Worm (Caenorhabditis elegans) whole organism, young adult: ENCODE measurements around the gene B0334.5.

ENCODE experiments used
- F22D6.2 ChIP-seq: sonication (generic microtip); optimal IDR thresholded peaks from 2 replicates; lab custom pipeline; 2016; ENCODE audit warnings: mild to moderate bottlenecking, missing genetic modification characterization, missing compliant biosample characterization
- F23B12.7 ChIP-seq: sonication (generic microtip); optimal IDR thresholded peaks from 2 replicates; lab custom pipeline; 2017; ENCODE audit warnings: missing genetic modification characterization, mild to moderate bottlenecking, missing compliant biosample characterization, antibody characterized with exemption, moderate library complexity; ENCODE audit not compliant: insufficient read depth
- F33H1.4 ChIP-seq: fragments of 200-800 bp; sonication (Bioruptor generic); IDR thresholded peaks from 2 replicates; pipeline ENCODE4 v1.3.6; 2022; ENCODE audit warnings: missing genetic modification reagents, missing genetic modification characterization, missing compliant biosample characterization
- F52B5.7 ChIP-seq: sonication (generic microtip); optimal IDR thresholded peaks from 2 replicates; lab custom pipeline; 2016; ENCODE audit warnings: mild to moderate bottlenecking, missing genetic modification characterization, missing compliant biosample characterization
- F57C9.4 ChIP-seq: sonication (generic microtip); optimal IDR thresholded peaks from 2 replicates; lab custom pipeline; 2017; ENCODE audit warnings: mild to moderate bottlenecking, missing genetic modification characterization, missing compliant biosample characterization
- T07F8.4 ChIP-seq: sonication (generic microtip); optimal IDR thresholded peaks from 2 replicates; lab custom pipeline; 2016; ENCODE audit warnings: mild to moderate bottlenecking, missing genetic modification characterization, moderate library complexity, missing compliant biosample characterization
- T26A5.8 ChIP-seq: sonication (generic microtip); optimal IDR thresholded peaks from 2 replicates; lab custom pipeline; 2016; ENCODE audit warnings: missing genetic modification characterization, missing compliant biosample characterization
- ZK185.1 ChIP-seq: sonication (generic microtip); optimal IDR thresholded peaks from 2 replicates; lab custom pipeline; 2016; ENCODE audit warnings: mild to moderate bottlenecking, missing genetic modification characterization, missing compliant biosample characterization; ENCODE audit not compliant: poor library complexity, severe bottlenecking
- atf-7 ChIP-seq: sonication (generic microtip); optimal IDR thresholded peaks from 2 replicates; lab custom pipeline; 2017; ENCODE audit warnings: mild to moderate bottlenecking, missing genetic modification characterization, missing compliant biosample characterization
- bed-1 ChIP-seq: fragments of 200-800 bp; sonication (Bioruptor generic); IDR thresholded peaks from 2 replicates; pipeline ENCODE4 v1.3.6; 2022; ENCODE audit warnings: missing genetic modification reagents, missing genetic modification characterization, missing compliant biosample characterization
- cebp-1 ChIP-seq, 2 experiments: fragments of 200-800 bp in 1 of 2; sonication (Bioruptor generic) in 1 of 2; sonication (generic microtip) in 1 of 2; IDR thresholded peaks in 1 of 2; optimal IDR thresholded peaks in 1 of 2; 2 replicates each; pipeline versions ENCODE4 v1.3.6 to Lab custom; 2017 to 2022; ENCODE audit warnings: missing compliant biosample characterization in 2 of 2, missing genetic modification characterization in 2 of 2, mild to moderate bottlenecking in 1 of 2, missing genetic modification reagents in 1 of 2, moderate library complexity in 1 of 2
- die-1 ChIP-seq: sonication (generic microtip); optimal IDR thresholded peaks from 2 replicates; lab custom pipeline; 2016; ENCODE audit warnings: missing genotype, mild to moderate bottlenecking, missing genetic modification characterization, missing compliant biosample characterization
- dox-1 ChIP-seq: fragments of 200-800 bp; sonication (Bioruptor generic); IDR thresholded peaks from 2 replicates; pipeline ENCODE4 v1.3.6; 2022; ENCODE audit warnings: missing genetic modification reagents, missing genetic modification characterization, missing compliant biosample characterization
- efl-1 ChIP-seq: fragments of 150-350 bp; optimal IDR thresholded peaks from 2 replicates; lab custom pipeline; 2014; ENCODE audit warnings: missing biosample characterization, missing genetic modification reagents, missing genetic modification characterization
- egl-18 ChIP-seq: fragments of 200-800 bp; sonication (Bioruptor generic); IDR thresholded peaks from 2 replicates; pipeline ENCODE4 v1.3.6; 2022; ENCODE audit warnings: missing genetic modification reagents, missing genetic modification characterization, missing compliant biosample characterization
- egl-44 ChIP-seq: fragments of 200-800 bp; sonication (Bioruptor generic); IDR thresholded peaks from 2 replicates; pipeline ENCODE4 v1.3.6; 2022; ENCODE audit warnings: missing genetic modification reagents, missing genetic modification characterization, missing compliant biosample characterization
- him-1 ChIP-seq: sonication (generic microtip); optimal IDR thresholded peaks from 2 replicates; lab custom pipeline; 2016; ENCODE audit warnings: missing genotype, missing genetic modification reagents, missing genetic modification characterization, missing compliant biosample characterization
- hmg-1.2 ChIP-seq: fragments of 200-800 bp; sonication (Bioruptor generic); IDR thresholded peaks from 2 replicates; pipeline ENCODE4 v1.3.6; 2022; ENCODE audit warnings: missing genetic modification reagents, missing genetic modification characterization, missing compliant biosample characterization
- let-526 ChIP-seq: fragments of 200-800 bp; sonication (Bioruptor generic); IDR thresholded peaks from 2 replicates; pipeline ENCODE4 v1.3.6; 2022; ENCODE audit warnings: missing genetic modification reagents, missing genetic modification characterization, missing compliant biosample characterization
- let-607 ChIP-seq, 2 experiments: fragments of 200-800 bp in 1 of 2; sonication (Bioruptor generic) in 1 of 2; sonication (generic microtip) in 1 of 2; optimal IDR thresholded peaks; 2 replicates each; lab custom pipeline; 2016 to 2018; ENCODE audit warnings: mild to moderate bottlenecking in 2 of 2, missing compliant biosample characterization in 2 of 2, missing genetic modification characterization in 2 of 2, moderate library complexity in 2 of 2, missing genotype in 1 of 2
- lir-1 ChIP-seq: fragments of 200-800 bp; sonication (Bioruptor generic); conservative IDR thresholded peaks from 2 replicates; pipeline ENCODE4 v1.3.6; 2022; ENCODE audit warnings: missing genetic modification reagents, missing genetic modification characterization, missing compliant biosample characterization
- lsl-1 ChIP-seq: fragments of 200-800 bp; sonication (Bioruptor generic); optimal IDR thresholded peaks from 2 replicates; lab custom pipeline; 2018; ENCODE audit warnings: mild to moderate bottlenecking, missing genetic modification characterization, moderate library complexity, missing compliant biosample characterization
- madf-3 ChIP-seq: fragments of 200-800 bp; sonication (Bioruptor generic); IDR thresholded peaks from 2 replicates; pipeline ENCODE4 v1.3.6; 2022; ENCODE audit warnings: missing genetic modification reagents, missing genetic modification characterization, missing compliant biosample characterization
- madf-6 ChIP-seq: fragments of 200-800 bp; sonication (Bioruptor generic); IDR thresholded peaks from 2 replicates; pipeline ENCODE4 v1.3.6; 2022; ENCODE audit warnings: missing genetic modification reagents, missing genetic modification characterization, missing compliant biosample characterization
- mes-4 ChIP-seq: sonication (generic microtip); optimal IDR thresholded peaks from 2 replicates; lab custom pipeline; 2016; ENCODE audit warnings: missing genotype, missing genetic modification characterization, missing compliant biosample characterization
- nfya-2 ChIP-seq: fragments of 200-800 bp; sonication (Bioruptor generic); IDR thresholded peaks from 2 replicates; pipeline ENCODE4 v1.3.6; 2022; ENCODE audit warnings: missing genetic modification reagents, missing genetic modification characterization, missing compliant biosample characterization
- nhr-80 ChIP-seq: sonication (generic microtip); optimal IDR thresholded peaks from 2 replicates; lab custom pipeline; 2016; ENCODE audit warnings: missing genetic modification characterization, missing compliant biosample characterization
- rcor-1 ChIP-seq: fragments of 200-800 bp; sonication (Bioruptor generic); IDR thresholded peaks from 2 replicates; pipeline ENCODE4 v1.3.6; 2022; ENCODE audit warnings: missing genetic modification reagents, missing genetic modification characterization, missing compliant biosample characterization
- repo-1 ChIP-seq: sonication (generic microtip); optimal IDR thresholded peaks from 2 replicates; lab custom pipeline; 2017; ENCODE audit warnings: mild to moderate bottlenecking, missing genetic modification characterization, missing compliant biosample characterization
- snpc-1.1 ChIP-seq: sonication (generic microtip); optimal IDR thresholded peaks from 2 replicates; lab custom pipeline; 2017; ENCODE audit warnings: missing genetic modification characterization, mild to moderate bottlenecking, missing compliant biosample characterization, antibody characterized with exemption, moderate library complexity, missing genotype, missing genetic modification reagents; ENCODE audit not compliant: insufficient read depth
- somi-1 ChIP-seq: fragments of 200-800 bp; sonication (Bioruptor generic); optimal IDR thresholded peaks from 2 replicates; lab custom pipeline; 2018; ENCODE audit warnings: mild to moderate bottlenecking, missing genetic modification characterization, missing compliant biosample characterization
- xnd-1 ChIP-seq: sonication (generic microtip); optimal IDR thresholded peaks from 2 replicates; lab custom pipeline; 2016; ENCODE audit warnings: missing genotype, missing genetic modification reagents, missing genetic modification characterization, missing compliant biosample characterization
- zfh-2 ChIP-seq: fragments of 200-800 bp; sonication (Bioruptor generic); conservative IDR thresholded peaks from 2 replicates; pipeline ENCODE4 v1.3.6; 2022; ENCODE audit warnings: missing genetic modification reagents, missing genetic modification characterization, missing compliant biosample characterization
- ztf-18 ChIP-seq: sonication (generic microtip); optimal IDR thresholded peaks from 2 replicates; lab custom pipeline; 2016; ENCODE audit warnings: missing genotype, mild to moderate bottlenecking, missing genetic modification characterization, missing compliant biosample characterization
- ztf-26 ChIP-seq: sonication (generic microtip); optimal IDR thresholded peaks from 2 replicates; lab custom pipeline; 2017; ENCODE audit warnings: missing genetic modification characterization, missing compliant biosample characterization

B0334.5 gene

DNA sequence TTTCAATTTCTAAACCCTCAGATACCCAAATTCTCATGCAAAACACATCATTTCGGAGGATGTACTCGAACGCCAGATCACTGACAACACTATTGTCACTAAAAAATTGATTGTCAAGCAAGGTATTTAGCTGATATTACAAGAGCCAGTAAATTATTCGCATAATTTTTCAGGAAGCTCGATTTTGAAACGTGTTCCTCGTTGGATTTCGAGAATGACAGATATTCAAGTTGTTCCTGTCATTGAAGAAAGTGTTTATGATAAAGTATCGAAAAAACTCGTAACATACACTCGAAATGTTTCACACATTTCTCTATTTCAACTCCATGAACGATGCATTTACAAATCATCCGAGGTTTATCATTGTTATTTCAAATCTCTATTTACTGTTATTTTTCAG lies 1.7 kb upstream of the B0334.5 start:
- TF ChIP-seq efl-1 (GFP tag; lab: Kevin White, UChicago) (no peak), atf-7 (tag; lab: Kevin White, UChicago) (no peak), bed-1 (no peak), F33H1.4 (GFP tag; lab: Robert Waterston, UW) (no peak)

DNA sequence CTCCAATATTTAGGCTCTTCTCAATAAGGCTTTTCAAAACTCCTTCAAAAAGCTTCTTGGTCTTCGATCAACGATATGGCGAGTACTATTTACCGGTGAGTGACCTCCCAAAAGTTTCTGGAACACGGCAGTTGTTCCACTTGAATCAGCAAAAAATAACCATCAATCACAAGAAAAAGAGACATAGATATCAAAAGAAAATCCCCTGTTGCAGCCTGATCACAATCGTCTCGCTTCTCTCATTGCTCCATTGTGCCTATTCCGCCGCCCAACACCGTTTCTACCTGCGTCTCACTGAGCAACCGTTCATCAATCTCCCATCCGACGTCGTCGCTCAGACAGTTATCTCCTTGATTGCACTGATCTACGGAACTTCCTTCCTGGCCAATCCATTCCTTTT lies 698 bp upstream of the B0334.5 start, which contains the start of gene emc-5:
Gene emc-5 (plus strand): TSS at position 14 of the 400 bp plus-strand sequence.
- no peak for TF ChIP-seq F23B12.7 (tag; lab: Kevin White, UChicago)
- no peak for TF ChIP-seq let-607 (tag; optimal IDR thresholded peaks at IDR 0.05; lab: Kevin White, UChicago)
- no peak for TF ChIP-seq zfh-2 (GFP tag; lab: Robert Waterston, UW)
- no peak for TF ChIP-seq egl-18
- peak; percentile 22; the same call in 1 of the 2 replicates for TF ChIP-seq hmg-1.2 (GFP tag; lab: Robert Waterston, UW)
- TF ChIP-seq nfya-2 (GFP tag; lab: Robert Waterston, UW) = no peak
- no peak for TF ChIP-seq lir-1 (GFP tag; lab: Robert Waterston, UW)
- no peak for TF ChIP-seq ztf-18 (tag; lab: Kevin White, UChicago)
- no peak for TF ChIP-seq mes-4 (tag; lab: Kevin White, UChicago)
- TF ChIP-seq him-1 (tag; lab: Kevin White, UChicago) = no peak
- TF ChIP-seq dox-1 (GFP tag; lab: Robert Waterston, UW) = 0 out of 2 replicates have a peak, but pooled peaks have one; percentile 5
- no peak for TF ChIP-seq let-526 (GFP tag; lab: Robert Waterston, UW)
- TF ChIP-seq cebp-1 (GFP tag; IDR thresholded peaks at IDR 0.05; lab: Robert Waterston, UW) = no peak
- TF ChIP-seq cebp-1 (tag; optimal IDR thresholded peaks at IDR 0.05; lab: Kevin White, UChicago) = no peak
- no peak for TF ChIP-seq rcor-1 (GFP tag; lab: Robert Waterston, UW)
- peak; percentile 9 for TF ChIP-seq repo-1
- TF ChIP-seq ZK185.1 = no peak
- TF ChIP-seq T26A5.8 (tag; lab: Kevin White, UChicago) = no peak
- TF ChIP-seq snpc-1.1 (tag; lab: Kevin White, UChicago) = no peak
- TF ChIP-seq F52B5.7 = no peak
- peak; percentile 10 for TF ChIP-seq somi-1 (GFP tag; lab: Kevin White, UChicago)
- peak; percentile 36; the same call in 1 of the 2 replicates for TF ChIP-seq madf-6 (GFP tag; lab: Robert Waterston, UW)
- no peak for TF ChIP-seq F22D6.2 (tag; lab: Kevin White, UChicago)
- TF ChIP-seq T07F8.4 (tag; lab: Kevin White, UChicago) = no peak
- no peak for TF ChIP-seq ztf-26 (tag; lab: Kevin White, UChicago)

DNA sequence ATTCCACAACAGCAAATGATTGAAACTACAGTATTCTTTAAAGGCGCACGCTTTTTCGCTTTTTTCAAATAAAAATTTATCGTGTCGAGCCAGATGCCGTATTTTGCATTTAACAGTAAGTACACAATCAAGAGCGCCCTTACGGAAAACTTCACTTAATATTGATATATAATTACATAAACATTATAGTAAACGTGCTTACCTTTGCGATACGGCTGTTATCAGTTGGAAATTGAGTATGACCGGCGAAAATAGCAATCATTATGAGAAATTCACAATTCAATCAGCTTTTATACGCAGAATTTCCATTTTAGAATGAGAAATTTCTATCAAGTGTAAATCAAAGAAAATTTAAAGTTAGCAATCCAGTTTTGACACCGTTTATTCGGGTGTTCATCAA lies 2.7 kb downstream of the B0334.5 start, which contains the start of gene B0334.20:
Gene B0334.20 (minus strand): TSS at position 262 of the 400 bp plus-strand sequence.
- TF ChIP-seq F57C9.4 (tag; lab: Kevin White, UChicago) = no peak
- no peak for TF ChIP-seq egl-18
- no peak for TF ChIP-seq egl-44 (GFP tag; lab: Robert Waterston, UW)
- no peak for TF ChIP-seq him-1 (tag; lab: Kevin White, UChicago)
- no peak for TF ChIP-seq madf-3 (GFP tag; lab: Robert Waterston, UW)
- TF ChIP-seq lsl-1 (GFP tag; lab: Kevin White, UChicago) = peak; percentile 5
- peak; percentile 9 for TF ChIP-seq nhr-80 (tag; lab: Kevin White, UChicago)
- no peak for TF ChIP-seq xnd-1 (tag; lab: Kevin White, UChicago)
- no peak for TF ChIP-seq die-1 (tag; lab: Kevin White, UChicago)
- no peak for TF ChIP-seq T07F8.4 (tag; lab: Kevin White, UChicago)
- no peak for TF ChIP-seq F23B12.7 (tag; lab: Kevin White, UChicago)
